Comparison of ENCODE assay signal across 1 worm cellular context in genomic region chrIII:10136778-10137177, ce11.
TF ChIP-seq lines count a peak whose summit lies in the region.

Gene ZK1128.7, plus strand, starts transcription at chrIII:10137006.

TF ChIP-seq in whole organism, L1 larva, 84 proteins besides CTCF, POLR2A, EP300 and RAD21 (continued from another document):
- TF ChIP-seq lin-14 (GFP tag; optimal IDR thresholded peaks at IDR 0.05; lab: Kevin White, UChicago), result peak; percentile 32
- peak in 1 of 2 experiments; percentile 7 for TF ChIP-seq lin-35 (GFP tag; optimal IDR thresholded peaks at IDR 0.05; lab: Kevin White, UChicago)
- TF ChIP-seq isw-1 (GFP tag; IDR thresholded peaks at IDR 0.05; lab: Robert Waterston, UW), result no peak
